Fruit fly (Drosophila melanogaster) whole organism, embryonic: ENCODE data around the gene CG15330.
A peak's percentile ranks its signal among the peaks of the same experiment; 100 is the strongest.

Experiments
- ATbp ChIP-seq: fragments of 200-800 bp; sonication (Bioruptor generic); optimal IDR thresholded peaks from 2 replicates; lab custom pipeline; 2017; ENCODE audit warnings: missing biosample characterization, mild to moderate bottlenecking, missing genetic modification characterization, missing genetic modification reagents
- Bdp1 ChIP-seq: fragments of 200-800 bp; sonication (Bioruptor generic); optimal IDR thresholded peaks from 3 replicates; lab custom pipeline; 2016; ENCODE audit warnings: missing biosample characterization, missing genetic modification characterization
- Blimp-1 ChIP-seq: fragments of 200-800 bp; sonication (Bioruptor generic); optimal IDR thresholded peaks from 3 replicates; lab custom pipeline; 2018; ENCODE audit warnings: missing biosample characterization, missing genetic modification characterization, mild to moderate bottlenecking, moderate library complexity, missing genetic modification reagents
- CG10267 ChIP-seq: fragments of 200-800 bp; sonication (Bioruptor generic); optimal IDR thresholded peaks from 2 replicates; lab custom pipeline; 2018; ENCODE audit warnings: missing biosample characterization, mild to moderate bottlenecking, missing genetic modification characterization, moderate library complexity
- CG10366 ChIP-seq: fragments of 200-800 bp; sonication (Bioruptor generic); IDR thresholded peaks from 2 replicates; pipeline ENCODE4 v1.3.6; 2022; ENCODE audit warnings: missing biosample characterization, missing genetic modification characterization
- CG10979 ChIP-seq: fragments of 200-800 bp; sonication (Bioruptor generic); optimal IDR thresholded peaks from 2 replicates; lab custom pipeline; 2018; ENCODE audit warnings: missing biosample characterization, mild to moderate bottlenecking, missing genetic modification characterization, moderate library complexity
- CG12071 ChIP-seq: fragments of 200-800 bp; sonication (Bioruptor generic); optimal IDR thresholded peaks from 3 replicates; lab custom pipeline; 2018; ENCODE audit warnings: missing biosample characterization, mild to moderate bottlenecking, missing genetic modification characterization
- CG13424 ChIP-seq: fragments of 200-800 bp; sonication (Bioruptor generic); optimal IDR thresholded peaks from 2 replicates; lab custom pipeline; 2019; ENCODE audit warnings: missing biosample characterization, mild to moderate bottlenecking, missing genetic modification characterization, moderate library complexity
- CG14710 ChIP-seq: fragments of 200-800 bp; sonication (Bioruptor generic); optimal IDR thresholded peaks from 3 replicates; lab custom pipeline; 2019; ENCODE audit warnings: missing biosample characterization, mild to moderate bottlenecking, missing genetic modification characterization, moderate library complexity
- CG1603 ChIP-seq: fragments of 200-800 bp; sonication (Bioruptor generic); optimal IDR thresholded peaks from 2 replicates; lab custom pipeline; 2019; ENCODE audit warnings: missing biosample characterization, mild to moderate bottlenecking, missing genetic modification characterization, moderate library complexity
- CG1647 ChIP-seq: fragments of 200-800 bp; sonication (Bioruptor generic); optimal IDR thresholded peaks from 3 replicates; lab custom pipeline; 2016; ENCODE audit warnings: missing biosample characterization, missing genetic modification characterization
- CG17361 ChIP-seq: fragments of 200-800 bp; sonication (Bioruptor generic); IDR thresholded peaks from 3 replicates; pipeline ENCODE4 v1.3.6; 2022; ENCODE audit warnings: missing biosample characterization, missing genetic modification characterization
- CG17829 ChIP-seq: fragments of 200-800 bp; optimal IDR thresholded peaks from 2 replicates; lab custom pipeline; 2019; ENCODE audit warnings: missing biosample characterization, mild to moderate bottlenecking, missing genetic modification characterization, moderate library complexity
- CG18262 ChIP-seq: fragments of 200-800 bp; optimal IDR thresholded peaks from 3 replicates; lab custom pipeline; 2019; ENCODE audit warnings: missing biosample characterization, mild to moderate bottlenecking, missing genetic modification characterization, moderate library complexity
- CG31441 ChIP-seq: fragments of 200-800 bp; sonication (Bioruptor generic); IDR thresholded peaks from 2 replicates; pipeline ENCODE4 v1.3.6; 2022; ENCODE audit warnings: missing biosample characterization, missing genetic modification characterization
- CG4707 ChIP-seq: fragments of 200-800 bp; sonication (Bioruptor generic); optimal IDR thresholded peaks from 2 replicates; lab custom pipeline; 2018; ENCODE audit warnings: missing biosample characterization, mild to moderate bottlenecking, missing genetic modification characterization, moderate library complexity
- CG6683 ChIP-seq: fragments of 200-800 bp; sonication (Bioruptor generic); optimal IDR thresholded peaks from 2 replicates; lab custom pipeline; 2017; ENCODE audit warnings: missing biosample characterization, mild to moderate bottlenecking, missing genetic modification characterization, missing genetic modification reagents
- CG7556 ChIP-seq: fragments of 200-800 bp; sonication (Bioruptor generic); optimal IDR thresholded peaks from 2 replicates; lab custom pipeline; 2017; ENCODE audit warnings: missing biosample characterization, mild to moderate bottlenecking, missing genetic modification characterization
- CG8388 ChIP-seq: fragments of 200-800 bp; sonication (Bioruptor generic); optimal IDR thresholded peaks from 2 replicates; lab custom pipeline; 2019; ENCODE audit warnings: missing biosample characterization, mild to moderate bottlenecking, missing genetic modification characterization, moderate library complexity
- CoRest ChIP-seq: fragments of 200-800 bp; sonication (Bioruptor generic); optimal IDR thresholded peaks from 3 replicates; lab custom pipeline; 2018; ENCODE audit warnings: missing biosample characterization, mild to moderate bottlenecking, missing genetic modification characterization, moderate library complexity
- D19A ChIP-seq: fragments of 200-800 bp; optimal IDR thresholded peaks from 3 replicates; lab custom pipeline; 2019; ENCODE audit warnings: missing biosample characterization, mild to moderate bottlenecking, missing genetic modification characterization, moderate library complexity
- Hr51 ChIP-seq, 2 experiments: fragments of 200-800 bp; sonication (Bioruptor generic); optimal IDR thresholded peaks; 2 replicates in 1 of 2; 3 replicates in 1 of 2; lab custom pipeline; 2016 to 2018; ENCODE audit warnings: missing biosample characterization in 2 of 2, missing genetic modification characterization in 2 of 2, mild to moderate bottlenecking in 1 of 2, moderate library complexity in 1 of 2
- Hsf ChIP-seq: fragments of 200-800 bp; sonication (Bioruptor generic); optimal IDR thresholded peaks from 3 replicates; lab custom pipeline; 2016; ENCODE audit warnings: missing biosample characterization, missing genetic modification characterization
- Lpt ChIP-seq: fragments of >200 bp; optimal IDR thresholded peaks from 2 replicates; lab custom pipeline; 2018; ENCODE audit warnings: missing biosample characterization, missing genetic modification characterization
- Med ChIP-seq: fragments of 200-800 bp; sonication (Bioruptor generic); peaks from one replicate; lab custom pipeline; 2016; ENCODE audit warnings: missing biosample characterization, missing genetic modification characterization, mild to moderate bottlenecking, inconsistent platforms, moderate library complexity
- NC2β ChIP-seq: fragments of 200-800 bp; sonication (Bioruptor generic); optimal IDR thresholded peaks from 2 replicates; lab custom pipeline; 2016; ENCODE audit warnings: missing biosample characterization, missing genetic modification characterization
- Oli ChIP-seq: fragments of 200-800 bp; sonication (Bioruptor generic); optimal IDR thresholded peaks from 2 replicates; lab custom pipeline; 2018; ENCODE audit warnings: missing biosample characterization, mild to moderate bottlenecking, missing genetic modification characterization, moderate library complexity
- PHDP ChIP-seq: fragments of 200-800 bp; sonication (Bioruptor generic); optimal IDR thresholded peaks from 3 replicates; lab custom pipeline; 2018; ENCODE audit warnings: missing biosample characterization, mild to moderate bottlenecking, missing genetic modification characterization, moderate library complexity
- Poxn ChIP-seq: fragments of 200-800 bp; sonication (Bioruptor generic); IDR thresholded peaks from 2 replicates; pipeline ENCODE4 v1.3.6; 2022; ENCODE audit warnings: missing biosample characterization, missing genetic modification characterization
- Scr ChIP-seq: fragments of 200-800 bp; sonication (Bioruptor generic); IDR thresholded peaks from 2 replicates; pipeline ENCODE4 v1.3.6; 2022; ENCODE audit warnings: missing biosample characterization, missing genetic modification characterization; ENCODE audit not compliant: partially characterized antibody
- Sox102F ChIP-seq: fragments of 200-800 bp; sonication (Bioruptor generic); optimal IDR thresholded peaks from 2 replicates; lab custom pipeline; 2018; ENCODE audit warnings: missing biosample characterization, mild to moderate bottlenecking, missing genetic modification characterization, moderate library complexity
- Ssrp ChIP-seq: fragments of 200-800 bp; sonication (Bioruptor generic); optimal IDR thresholded peaks from 2 replicates; lab custom pipeline; 2018; ENCODE audit warnings: missing biosample characterization, mild to moderate bottlenecking, missing genetic modification characterization, moderate library complexity
- Xrp1 ChIP-seq: fragments of 200-800 bp; sonication (Bioruptor generic); IDR thresholded peaks from 2 replicates; pipeline ENCODE4 v1.3.6; 2022; ENCODE audit warnings: missing biosample characterization, missing genetic modification characterization
- bsh ChIP-seq, 2 experiments: fragments of 200-800 bp; sonication (Bioruptor generic); optimal IDR thresholded peaks; 2 replicates each; lab custom pipeline; 2017 to 2018; ENCODE audit warnings: mild to moderate bottlenecking in 2 of 2, missing biosample characterization in 2 of 2, missing genetic modification characterization in 2 of 2, moderate library complexity in 1 of 2
- corto ChIP-seq: fragments of 200-800 bp; sonication (Bioruptor generic); optimal IDR thresholded peaks from 2 replicates; lab custom pipeline; 2016; ENCODE audit warnings: missing biosample characterization, mild to moderate bottlenecking, missing genetic modification characterization, moderate library complexity
- dmrt11E ChIP-seq: fragments of 200-800 bp; sonication (Bioruptor generic); optimal IDR thresholded peaks from 3 replicates; lab custom pipeline; 2018; ENCODE audit warnings: missing biosample characterization, mild to moderate bottlenecking, missing genetic modification characterization, moderate library complexity
- eve ChIP-seq, 2 experiments: fragments of >200 bp; optimal IDR thresholded peaks; 2 replicates each; lab custom pipeline; 2017; ENCODE audit warnings: missing biosample characterization in 2 of 2, missing genetic modification characterization in 2 of 2
- fd96Cb ChIP-seq: fragments of 200-800 bp; sonication (Bioruptor generic); optimal IDR thresholded peaks from 2 replicates; lab custom pipeline; 2018; ENCODE audit warnings: missing biosample characterization, mild to moderate bottlenecking, missing genetic modification characterization, moderate library complexity
- gem ChIP-seq: fragments of 200-800 bp; sonication (Bioruptor generic); optimal IDR thresholded peaks from 2 replicates; lab custom pipeline; 2019; ENCODE audit warnings: missing biosample characterization, mild to moderate bottlenecking, missing genetic modification characterization, moderate library complexity
- jing ChIP-seq: fragments of 200-800 bp; sonication (Bioruptor generic); optimal IDR thresholded peaks from 2 replicates; lab custom pipeline; 2018; ENCODE audit warnings: missing biosample characterization, mild to moderate bottlenecking, missing genetic modification characterization
- jumu ChIP-seq: fragments of 200-800 bp; sonication (Bioruptor generic); optimal IDR thresholded peaks from 3 replicates; lab custom pipeline; 2016; ENCODE audit warnings: missing biosample characterization, missing genetic modification characterization
- nerfin-1 ChIP-seq: fragments of 200-800 bp; sonication (Bioruptor generic); optimal IDR thresholded peaks from 3 replicates; lab custom pipeline; 2019; ENCODE audit warnings: missing biosample characterization, mild to moderate bottlenecking, missing genetic modification characterization, moderate library complexity
- row ChIP-seq: fragments of 200-800 bp; sonication (Bioruptor generic); IDR thresholded peaks from 3 replicates; pipeline ENCODE4 v1.3.6; 2022; ENCODE audit warnings: missing biosample characterization, missing genetic modification characterization
- sc ChIP-seq, 3 experiments: fragments of >200 bp in 2 of 3; fragments of 200-800 bp in 1 of 3; sonication (Bioruptor generic) in 1 of 3; optimal IDR thresholded peaks; 2 replicates in 2 of 3; 3 replicates in 1 of 3; lab custom pipeline; 2017; ENCODE audit warnings: mild to moderate bottlenecking in 1 of 3, missing biosample characterization in 1 of 3, missing genetic modification characterization in 1 of 3, missing genetic modification reagents in 1 of 3
- sens ChIP-seq: fragments of 200-800 bp; sonication (Bioruptor generic); peaks from one replicate; lab custom pipeline; 2016; ENCODE audit warnings: missing biosample characterization, missing genetic modification characterization
- sim ChIP-seq: fragments of 200-800 bp; sonication (Bioruptor generic); IDR thresholded peaks from 2 replicates; pipeline ENCODE4 v1.3.6; 2022; ENCODE audit warnings: missing biosample characterization, missing genetic modification characterization
- tio ChIP-seq: fragments of 200-800 bp; sonication (Bioruptor generic); optimal IDR thresholded peaks from 2 replicates; lab custom pipeline; 2017; ENCODE audit warnings: missing biosample characterization, missing genetic modification characterization, inconsistent platforms
- unpg ChIP-seq: fragments of 200-800 bp; sonication (Bioruptor generic); optimal IDR thresholded peaks from 3 replicates; lab custom pipeline; 2018; ENCODE audit warnings: missing biosample characterization, mild to moderate bottlenecking, missing genetic modification characterization, moderate library complexity

CG15330 gene

DNA sequence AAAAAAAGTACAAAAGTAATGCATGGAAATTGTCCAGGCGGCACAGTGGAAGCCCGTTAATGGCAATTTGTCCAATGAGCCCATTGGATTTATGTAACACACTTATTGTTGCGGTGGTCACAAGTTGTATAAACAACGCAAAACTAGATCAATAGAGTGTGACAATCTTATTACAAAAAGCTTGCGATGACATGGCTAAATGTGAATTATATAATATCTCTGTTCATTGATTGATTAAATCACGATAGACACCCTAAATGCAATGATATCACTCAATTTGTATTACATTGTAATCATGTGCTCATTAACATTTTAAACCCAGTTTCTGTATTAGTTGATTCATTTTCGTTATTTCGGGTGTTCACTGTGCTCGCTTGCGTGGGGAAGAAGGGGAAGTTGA, 22.2 kb downstream of the CG15330 start:
- TF ChIP-seq CG17361 (GFP tag; lab: Robert Waterston, UW) (peak; percentile 57; the same call in 2 of the 3 replicates), CG10267 (tag; lab: Kevin White, UChicago) (peak; percentile 10), CG4707 (GFP tag; lab: Kevin White, UChicago) (no peak), sim (GFP tag; lab: Robert Waterston, UW) (no peak), CG6683 (GFP tag; lab: Kevin White, UChicago) (no peak), NC2β (GFP tag; lab: Kevin White, UChicago) (no peak), Oli (tag; lab: Kevin White, UChicago) (peak; percentile 13), Poxn (no peak), CG13424 (tag; lab: Kevin White, UChicago) (peak; percentile 9), CG14710 (peak; percentile 35), CG1647 (GFP tag; lab: Kevin White, UChicago) (no peak), Hr51 (GFP tag; optimal IDR thresholded peaks at IDR 0.05; lab: Kevin White, UChicago) (peak in 1 of 2 experiments; percentile 23), sens (GFP tag; lab: Kevin White, UChicago) (peak; percentile 84), tio (GFP tag; lab: Kevin White, UChicago) (no peak), unpg (GFP tag; lab: Kevin White, UChicago) (peak; percentile 23), row (GFP tag; lab: Robert Waterston, UW) (peak; percentile 45; the same call in 2 of the 3 replicates), jumu (GFP tag; lab: Kevin White, UChicago) (no peak), CG7556 (GFP tag; lab: Kevin White, UChicago) (peak; percentile 3), Xrp1 (GFP tag; lab: Robert Waterston, UW) (0 out of 2 replicates have a peak, but pooled peaks have one; percentile 32), fd96Cb (peak; percentile 7), sc (optimal IDR thresholded peaks at IDR 0.05; lab: Kevin White, UChicago) (no peak), sc (GFP tag; optimal IDR thresholded peaks at IDR 0.05; lab: Kevin White, UChicago) (peak; percentile 12), Sox102F (GFP tag; lab: Kevin White, UChicago) (peak; percentile 39), Scr (no peak), CG12071 (GFP tag; lab: Kevin White, UChicago) (no peak), jing (GFP tag; lab: Kevin White, UChicago) (no peak), nerfin-1 (tag; lab: Kevin White, UChicago) (peak; percentile 13), bsh (GFP tag; optimal IDR thresholded peaks at IDR 0.05; lab: Kevin White, UChicago) (peak in 1 of 2 experiments; percentile 34), CG10366 (GFP tag; lab: Robert Waterston, UW) (peak; percentile 11; the same call in 1 of the 2 replicates), CG1603 (tag; lab: Kevin White, UChicago) (peak; percentile 44), Blimp-1 (GFP tag; lab: Kevin White, UChicago) (peak; percentile 30), corto (GFP tag; lab: Kevin White, UChicago) (no peak), CG18262 (peak; percentile 50), CoRest (tag; lab: Kevin White, UChicago) (peak; percentile 23), CG10979 (tag; lab: Kevin White, UChicago) (peak; percentile 42), eve (GFP tag; optimal IDR thresholded peaks at IDR 0.05; lab: Kevin White, UChicago) (peak in 1 of 2 experiments; percentile 70), PHDP (tag; lab: Kevin White, UChicago) (peak; percentile 4), Lpt (GFP tag; lab: Kevin White, UChicago) (no peak), dmrt11E (tag; lab: Kevin White, UChicago) (peak; percentile 40), CG17829 (tag; lab: Kevin White, UChicago) (peak; percentile 5), gem (tag; lab: Kevin White, UChicago) (peak; percentile 53), Hsf (GFP tag; lab: Kevin White, UChicago) (peak; percentile 2), CG8388 (peak; percentile 13), Ssrp (tag; lab: Kevin White, UChicago) (peak; percentile 20), Bdp1 (GFP tag; lab: Kevin White, UChicago) (no peak), D19A (tag; lab: Kevin White, UChicago) (peak; percentile 3), ATbp (peak; percentile 40), CG31441 (GFP tag; lab: Robert Waterston, UW) (peak; percentile 54), Med (GFP tag; lab: Kevin White, UChicago) (peak; percentile 49)
